Worm (Caenorhabditis elegans) whole organism, L2 larva: Measurements from ENCODE around the gene F58H1.5.

Source experiments
- F13H6.1 ChIP-seq: sonication (generic microtip); optimal IDR thresholded peaks from 2 replicates; lab custom pipeline; 2016; ENCODE audit warnings: missing genetic modification characterization, missing compliant biosample characterization
- R02D3.7 ChIP-seq: fragments of 150-350 bp; optimal IDR thresholded peaks from 2 replicates; lab custom pipeline; 2014; ENCODE audit warnings: missing biosample characterization, missing genetic modification characterization
- Y55F3AM.14 ChIP-seq: fragments of 200-800 bp; sonication (Bioruptor generic); optimal IDR thresholded peaks from 2 replicates; lab custom pipeline; 2018; ENCODE audit warnings: mild to moderate bottlenecking, missing genetic modification characterization, missing compliant biosample characterization
- alr-1 ChIP-seq: fragments of 150-350 bp; optimal IDR thresholded peaks from 2 replicates; lab custom pipeline; 2014; ENCODE audit warnings: missing biosample characterization, missing genetic modification characterization
- aly-2 ChIP-seq: fragments of 150-350 bp; optimal IDR thresholded peaks from 2 replicates; lab custom pipeline; 2014; ENCODE audit warnings: missing biosample characterization, missing genetic modification characterization
- ama-1 ChIP-seq: fragments of 150-350 bp; optimal IDR thresholded peaks from 2 replicates; lab custom pipeline; 2018; ENCODE audit warnings: inconsistent platforms
- blmp-1 ChIP-seq: sonication (generic microtip); optimal IDR thresholded peaks from 2 replicates; lab custom pipeline; 2017; ENCODE audit warnings: missing genetic modification characterization, mild to moderate bottlenecking, missing compliant biosample characterization, antibody characterized with exemption, moderate library complexity; ENCODE audit not compliant: insufficient read depth
- ceh-16 ChIP-seq: fragments of 150-350 bp; optimal IDR thresholded peaks from 2 replicates; lab custom pipeline; 2014; ENCODE audit warnings: missing biosample characterization, missing genetic modification characterization
- crh-2 ChIP-seq: sonication (generic microtip); optimal IDR thresholded peaks from 2 replicates; lab custom pipeline; 2017; ENCODE audit warnings: missing biosample characterization, missing genetic modification characterization
- dmd-4 ChIP-seq: sonication (generic microtip); optimal IDR thresholded peaks from 2 replicates; lab custom pipeline; 2017; ENCODE audit warnings: missing biosample characterization, missing genetic modification characterization
- egl-27 ChIP-seq: sonication (generic microtip); optimal IDR thresholded peaks from 3 replicates; lab custom pipeline; 2017; ENCODE audit warnings: missing biosample characterization, missing genetic modification reagents, missing genetic modification characterization
- elt-1 ChIP-seq: fragments of 150-350 bp; optimal IDR thresholded peaks from 2 replicates; lab custom pipeline; 2014; ENCODE audit warnings: missing biosample characterization, missing genetic modification characterization
- elt-3 ChIP-seq: sonication (generic microtip); optimal IDR thresholded peaks from 2 replicates; lab custom pipeline; 2017; ENCODE audit warnings: missing biosample characterization, missing genetic modification characterization
- fos-1 ChIP-seq: fragments of 150-350 bp; optimal IDR thresholded peaks from 2 replicates; lab custom pipeline; 2014; ENCODE audit warnings: missing biosample characterization, missing genetic modification characterization
- gmeb-1 ChIP-seq: fragments of 150-350 bp; optimal IDR thresholded peaks from 2 replicates; lab custom pipeline; 2014; ENCODE audit warnings: missing biosample characterization, missing genetic modification characterization
- lin-11 ChIP-seq: fragments of 150-350 bp; sonication (generic microtip); optimal IDR thresholded peaks from 2 replicates; lab custom pipeline; 2014; ENCODE audit warnings: missing biosample characterization, missing genetic modification characterization, inconsistent platforms, mixed read lengths
- lin-13 ChIP-seq: fragments of 150-350 bp; optimal IDR thresholded peaks from 2 replicates; lab custom pipeline; 2014; ENCODE audit warnings: missing biosample characterization, missing genetic modification reagents, missing genetic modification characterization
- lin-39 ChIP-seq: fragments of 150-350 bp; optimal IDR thresholded peaks from 2 replicates; lab custom pipeline; 2014; ENCODE audit warnings: missing biosample characterization, missing genetic modification reagents, missing genetic modification characterization
- lsy-2 ChIP-seq, 2 experiments: fragments of 150-350 bp in 1 of 2; sonication (generic microtip) in 1 of 2; optimal IDR thresholded peaks; 2 replicates each; lab custom pipeline; 2014 to 2017; ENCODE audit warnings: missing biosample characterization in 2 of 2, missing genetic modification characterization in 2 of 2
- mab-5 ChIP-seq: fragments of 150-350 bp; optimal IDR thresholded peaks from 2 replicates; lab custom pipeline; 2014; ENCODE audit warnings: missing biosample characterization, missing genetic modification characterization
- mbf-1 ChIP-seq: sonication (generic microtip); optimal IDR thresholded peaks from 2 replicates; lab custom pipeline; 2017; ENCODE audit warnings: missing biosample characterization, missing genetic modification characterization
- mdl-1 ChIP-seq, 2 experiments: fragments of 150-350 bp in 1 of 2; sonication (generic microtip) in 1 of 2; optimal IDR thresholded peaks; 2 replicates each; lab custom pipeline; 2017; ENCODE audit warnings: missing biosample characterization in 2 of 2, missing genetic modification characterization in 2 of 2
- nhr-10 ChIP-seq: sonication (generic microtip); optimal IDR thresholded peaks from 2 replicates; lab custom pipeline; 2017; ENCODE audit warnings: missing biosample characterization, missing genetic modification characterization
- nhr-11 ChIP-seq: fragments of 150-350 bp; optimal IDR thresholded peaks from 2 replicates; lab custom pipeline; 2014; ENCODE audit warnings: missing biosample characterization, missing genetic modification characterization
- nhr-12 ChIP-seq: fragments of 150-350 bp; optimal IDR thresholded peaks from 2 replicates; lab custom pipeline; 2014; ENCODE audit warnings: missing biosample characterization, missing genetic modification characterization
- nhr-129 ChIP-seq: fragments of 150-350 bp; optimal IDR thresholded peaks from 2 replicates; lab custom pipeline; 2014; ENCODE audit warnings: missing biosample characterization, missing genetic modification characterization
- nhr-21 ChIP-seq: fragments of 150-350 bp; optimal IDR thresholded peaks from 2 replicates; lab custom pipeline; 2014; ENCODE audit warnings: missing biosample characterization, missing genetic modification characterization
- nhr-23 ChIP-seq: fragments of 150-350 bp; optimal IDR thresholded peaks from 2 replicates; lab custom pipeline; 2014; ENCODE audit warnings: missing biosample characterization, missing genetic modification reagents, missing genetic modification characterization
- nhr-237 ChIP-seq: fragments of 150-350 bp; optimal IDR thresholded peaks from 2 replicates; lab custom pipeline; 2014; ENCODE audit warnings: missing biosample characterization, missing genetic modification characterization
- nhr-6 ChIP-seq: fragments of 150-350 bp; optimal IDR thresholded peaks from 2 replicates; lab custom pipeline; 2014; ENCODE audit warnings: missing biosample characterization, missing genetic modification characterization
- sem-4 ChIP-seq: fragments of 150-350 bp; optimal IDR thresholded peaks from 2 replicates; lab custom pipeline; 2014; ENCODE audit warnings: missing biosample characterization, missing genetic modification reagents, missing genetic modification characterization
- skn-1 ChIP-seq: sonication (generic microtip); optimal IDR thresholded peaks from 2 replicates; lab custom pipeline; 2017; ENCODE audit warnings: missing biosample characterization, missing genetic modification characterization
- sma-9 ChIP-seq, 2 experiments: fragments of 150-350 bp in 1 of 2; sonication (generic microtip) in 1 of 2; optimal IDR thresholded peaks; 2 replicates each; lab custom pipeline; 2014 to 2016; ENCODE audit warnings: missing genetic modification characterization in 2 of 2, mild to moderate bottlenecking in 1 of 2, missing biosample characterization in 1 of 2, missing compliant biosample characterization in 1 of 2, missing genetic modification reagents in 1 of 2, moderate library complexity in 1 of 2
- snpc-4 ChIP-seq: fragments of 150-350 bp; optimal IDR thresholded peaks from 2 replicates; lab custom pipeline; 2014; ENCODE audit warnings: missing biosample characterization, missing genetic modification characterization
- unc-39 ChIP-seq: fragments of 150-350 bp; optimal IDR thresholded peaks from 2 replicates; lab custom pipeline; 2014; ENCODE audit warnings: missing biosample characterization, missing genetic modification characterization
- unc-55 ChIP-seq: fragments of 150-350 bp; sonication (generic microtip); optimal IDR thresholded peaks from 3 replicates; lab custom pipeline; 2014; ENCODE audit warnings: missing biosample characterization, missing genetic modification reagents, missing genetic modification characterization
- unc-62 ChIP-seq: fragments of 150-350 bp; optimal IDR thresholded peaks from 2 replicates; lab custom pipeline; 2014; ENCODE audit warnings: missing biosample characterization, missing genetic modification reagents, missing genetic modification characterization
- zag-1 ChIP-seq: fragments of 150-350 bp; optimal IDR thresholded peaks from 2 replicates; lab custom pipeline; 2014; ENCODE audit warnings: missing biosample characterization, missing genetic modification characterization
- ztf-11 ChIP-seq: sonication (generic microtip); optimal IDR thresholded peaks from 2 replicates; lab custom pipeline; 2017; ENCODE audit warnings: missing biosample characterization, missing genetic modification characterization
- ztf-4 ChIP-seq: fragments of 150-350 bp; optimal IDR thresholded peaks from 2 replicates; lab custom pipeline; 2014; ENCODE audit warnings: missing biosample characterization, missing genetic modification characterization

F58H1.5 gene

ce11 chrV:12001747-12002456 is 43.7 kb downstream of the F58H1.5 start, which contains the start of gene gcy-33 (continued):
- TF ChIP-seq lin-39 (tag; lab: Kevin White, UChicago) (no peak), nhr-12 (tag; lab: Kevin White, UChicago) (no peak), mdl-1 (tag; optimal IDR thresholded peaks at IDR 0.05; lab: Kevin White, UChicago) (peak; percentile 14 to 70), nhr-11 (peak; percentile 74), ztf-11 (no peak), lin-13 (GFP tag; lab: Kevin White, UChicago) (peak; percentile 82), ama-1 (lab: Kevin White, UChicago) (no peak), lsy-2 (tag; optimal IDR thresholded peaks at IDR 0.05; lab: Kevin White, UChicago) (peak; percentile 59 to 76), ceh-16 (peak; percentile 39), nhr-23 (tag; lab: Kevin White, UChicago) (no peak), nhr-237 (tag; lab: Kevin White, UChicago) (no peak), F13H6.1 (tag; lab: Kevin White, UChicago) (peak; percentile 79), blmp-1 (tag; lab: Kevin White, UChicago) (no peak), unc-62 (GFP tag; lab: Kevin White, UChicago) (no peak), nhr-6 (tag; lab: Kevin White, UChicago) (no peak)

ce11 chrV:12002866-12003485 is 44.8 kb downstream of the F58H1.5 start, which contains the start of gene cpr-9:
cpr-9 (plus strand) TSS chrV:12003053.
- TF ChIP-seq unc-55 (GFP tag; lab: Kevin White, UChicago) (no peak), sma-9 (GFP tag; optimal IDR thresholded peaks at IDR 0.05; lab: Kevin White, UChicago) (peak; percentile 52), sma-9 (tag; optimal IDR thresholded peaks at IDR 0.05; lab: Kevin White, UChicago) (no peak), unc-39 (tag; lab: Kevin White, UChicago) (no peak), ztf-4 (no peak), snpc-4 (tag; lab: Kevin White, UChicago) (no peak), elt-3 (tag; lab: Kevin White, UChicago) (no peak), nhr-6 (tag; lab: Kevin White, UChicago) (no peak), egl-27 (tag; lab: Kevin White, UChicago) (no peak), alr-1 (tag; lab: Kevin White, UChicago) (no peak), nhr-11 (no peak), mdl-1 (tag; optimal IDR thresholded peaks at IDR 0.05; lab: Kevin White, UChicago) (peak in 1 of 2 experiments; percentile 19), R02D3.7 (tag; lab: Kevin White, UChicago) (no peak), aly-2 (tag; lab: Kevin White, UChicago) (no peak), lsy-2 (tag; optimal IDR thresholded peaks at IDR 0.05; lab: Kevin White, UChicago) (no peak), lin-13 (GFP tag; lab: Kevin White, UChicago) (no peak), nhr-21 (tag; lab: Kevin White, UChicago) (no peak), ama-1 (lab: Kevin White, UChicago) (no peak), crh-2 (tag; lab: Kevin White, UChicago) (peak; percentile 37), zag-1 (tag; lab: Kevin White, UChicago) (no peak), sem-4 (tag; lab: Kevin White, UChicago) (no peak), mab-5 (tag; lab: Kevin White, UChicago) (no peak), ztf-11 (no peak), gmeb-1 (tag; lab: Kevin White, UChicago) (peak; percentile 34), elt-1 (tag; lab: Kevin White, UChicago) (no peak), fos-1 (peak; percentile 46), unc-62 (GFP tag; lab: Kevin White, UChicago) (no peak), nhr-129 (tag; lab: Kevin White, UChicago) (no peak), nhr-12 (tag; lab: Kevin White, UChicago) (no peak), mbf-1 (tag; lab: Kevin White, UChicago) (no peak), lin-11 (no peak), Y55F3AM.14 (no peak), dmd-4 (tag; lab: Kevin White, UChicago) (no peak), nhr-10 (tag; lab: Kevin White, UChicago) (no peak), ceh-16 (no peak), skn-1 (tag; lab: Kevin White, UChicago) (no peak)
